Worm (Caenorhabditis elegans): ENCODE data around the gene Y14H12A.1.

Y14H12A.1 gene

ce11 chrII:3961256-3961655 is 31.7 kb upstream of the Y14H12A.1 start:
- TF ChIP-seq lin-14 (GFP tag; optimal IDR thresholded peaks at IDR 0.05) (peak; percentile 58), aha-1 (tag; optimal IDR thresholded peaks at IDR 0.05) (no peak), nhr-47 (tag; optimal IDR thresholded peaks at IDR 0.05) (no peak), lsy-2 (tag; optimal IDR thresholded peaks at IDR 0.05) (no peak), ets-5 (GFP tag; IDR thresholded peaks at IDR 0.05) (no peak), unc-30 (tag; optimal IDR thresholded peaks at IDR 0.05) (no peak), lir-3 (tag; optimal IDR thresholded peaks at IDR 0.05; ENCODE audit: poor library complexity) (no peak), fkh-10 (GFP tag; optimal IDR thresholded peaks at IDR 0.05) (peak; percentile 27), unc-98 (GFP tag; IDR thresholded peaks at IDR 0.05) (no peak), efl-3 (GFP tag; optimal IDR thresholded peaks at IDR 0.05) (no peak), lin-15B (tag; optimal IDR thresholded peaks at IDR 0.05) (no peak), skn-1 (tag; optimal IDR thresholded peaks at IDR 0.05) (no peak), fkh-8 (tag; optimal IDR thresholded peaks at IDR 0.05) (no peak), fos-1 (tag; optimal IDR thresholded peaks at IDR 0.05) (no peak), ceh-82 (tag; optimal IDR thresholded peaks at IDR 0.05) (peak in 1 of 3 experiments; percentile 14), ztf-4 (tag; optimal IDR thresholded peaks at IDR 0.05) (no peak), egl-27 (tag; optimal IDR thresholded peaks at IDR 0.05) (no peak), ceh-63 (GFP tag; optimal IDR thresholded peaks at IDR 0.05) (no peak), snu-23 (GFP tag; optimal IDR thresholded peaks at IDR 0.05) (no peak), nhr-19 (GFP tag; conservative IDR thresholded peaks at IDR 0.05) (no peak), mep-1 (tag; optimal IDR thresholded peaks at IDR 0.05) (no peak), jun-1 (tag; optimal IDR thresholded peaks at IDR 0.05) (no peak), nhr-237 (tag; optimal IDR thresholded peaks at IDR 0.05) (no peak)

DNA sequence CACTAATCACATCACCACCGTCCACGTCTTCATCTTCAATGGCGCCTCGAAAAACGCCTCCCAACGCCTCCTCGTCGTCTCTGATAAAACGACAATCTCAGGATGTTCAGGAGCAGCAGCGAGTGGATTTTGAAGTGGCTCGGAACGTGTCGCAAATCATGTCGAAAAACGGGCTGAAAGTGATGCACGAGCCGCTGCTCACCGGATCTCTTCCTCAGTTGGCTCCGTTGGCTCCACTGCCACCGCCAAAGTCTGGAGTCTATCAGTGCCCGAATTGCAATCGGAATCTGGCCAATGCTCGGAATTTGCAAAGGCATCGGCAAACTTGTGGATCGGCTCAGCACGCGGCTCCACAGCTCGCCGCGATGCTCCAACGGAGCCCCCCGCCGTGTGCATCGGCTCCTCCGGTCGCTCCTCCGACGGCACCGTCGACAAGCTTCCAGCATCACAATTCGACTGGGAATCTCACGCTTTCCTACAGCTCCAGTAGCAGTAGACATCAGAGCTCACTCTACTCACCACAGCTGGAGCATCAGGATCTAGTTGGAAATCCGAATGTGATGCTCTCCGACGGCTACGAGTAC is 28.6 kb upstream of the Y14H12A.1 start:
- no peak for TF ChIP-seq sox-4 (tag; optimal IDR thresholded peaks at IDR 0.05)
- TF ChIP-seq fkh-8 (tag; optimal IDR thresholded peaks at IDR 0.05) = no peak
- TF ChIP-seq pqm-1 (tag; optimal IDR thresholded peaks at IDR 0.05) = no peak
- TF ChIP-seq egl-13 (tag; optimal IDR thresholded peaks at IDR 0.05) = no peak
- TF ChIP-seq hlh-4 (tag; optimal IDR thresholded peaks at IDR 0.05) = no peak
- TF ChIP-seq ceh-8 (GFP tag; optimal IDR thresholded peaks at IDR 0.05) = no peak
- TF ChIP-seq nhr-85 (tag) = no peak
- no peak for TF ChIP-seq pag-3 (tag; optimal IDR thresholded peaks at IDR 0.05; ENCODE audit: borderline replicate concordance, insufficient read depth)
- TF ChIP-seq ama-1 (optimal IDR thresholded peaks at IDR 0.05) = no peak
- TF ChIP-seq elt-3 (tag; optimal IDR thresholded peaks at IDR 0.05) = no peak
- TF ChIP-seq hpl-2 (GFP tag; optimal IDR thresholded peaks at IDR 0.05) = no peak
- TF ChIP-seq unc-130 (tag; optimal IDR thresholded peaks at IDR 0.05) = no peak
- no peak for TF ChIP-seq nhr-19 (GFP tag; conservative IDR thresholded peaks at IDR 0.05)

DNA sequence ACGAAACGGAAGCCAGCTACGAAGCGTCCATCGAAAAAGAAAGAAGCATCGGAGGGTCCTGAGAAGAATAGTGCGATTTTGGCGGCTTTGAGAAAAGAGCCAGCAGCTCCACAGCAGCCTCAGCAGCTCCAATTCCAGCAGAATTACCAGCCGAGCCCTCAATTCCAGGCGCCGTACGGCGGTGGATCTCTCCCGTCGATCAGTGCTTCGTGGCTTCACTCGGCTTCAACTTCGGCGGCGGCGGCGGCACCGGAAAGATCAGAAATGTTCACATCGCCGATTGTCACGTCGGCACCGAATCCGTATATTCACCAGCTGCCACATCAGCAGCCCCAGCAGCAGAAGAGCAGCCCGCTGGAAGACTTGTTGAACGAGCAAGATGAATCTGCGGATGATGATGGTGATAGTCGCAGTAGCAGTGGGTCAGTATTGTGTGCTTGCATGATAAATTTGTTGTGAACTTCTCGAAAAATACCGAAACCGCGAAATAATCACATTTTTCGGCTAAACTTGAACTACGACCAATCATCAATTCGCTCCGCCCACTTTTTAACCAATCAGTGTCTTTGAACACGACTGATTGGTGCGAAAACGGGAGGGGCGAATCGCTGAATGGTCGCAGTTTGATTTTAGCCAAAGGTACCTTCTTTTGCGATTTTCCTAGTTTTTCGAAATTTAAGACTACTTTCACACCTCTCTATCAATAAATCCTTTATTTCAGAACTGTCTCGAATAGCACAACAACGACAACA is 27.2 kb upstream of the Y14H12A.1 start:
- TF ChIP-seq nhr-28 (tag; optimal IDR thresholded peaks at IDR 0.05) = no peak
- TF ChIP-seq sptf-1 (tag; optimal IDR thresholded peaks at IDR 0.05) = no peak
- no peak for TF ChIP-seq aly-2 (tag; optimal IDR thresholded peaks at IDR 0.05)
- TF ChIP-seq egl-27 (tag; optimal IDR thresholded peaks at IDR 0.05) = no peak
- TF ChIP-seq nhr-237 (tag; optimal IDR thresholded peaks at IDR 0.05) = no peak
- TF ChIP-seq rnt-1 (tag; optimal IDR thresholded peaks at IDR 0.05) = no peak
- no peak for TF ChIP-seq lin-15B (tag; optimal IDR thresholded peaks at IDR 0.05)
